Fruit fly (Drosophila melanogaster): Measurements from ENCODE around the gene CG14913.

DNA sequence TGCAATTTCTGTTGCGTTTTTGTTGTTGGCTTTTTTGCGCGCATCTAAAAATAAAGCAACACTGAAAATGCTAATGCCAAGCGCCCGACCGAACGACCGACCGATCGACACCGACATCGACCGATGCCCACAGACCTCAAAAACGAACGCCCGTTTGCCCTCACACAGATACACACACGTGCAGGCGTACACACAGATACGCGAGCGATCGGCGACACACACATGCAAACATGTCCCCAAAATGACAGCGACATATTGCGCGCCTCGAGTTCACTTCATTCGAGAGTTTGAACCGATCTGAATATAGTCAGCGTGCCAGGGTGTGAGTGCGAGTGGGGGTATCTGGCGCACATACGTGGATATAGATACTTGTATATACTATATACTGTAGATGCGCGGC is 44.4 kb downstream of the CG14913 start:
- no peak for TF ChIP-seq kay (GFP tag; ENCODE audit: borderline replicate concordance)
- TF ChIP-seq CG11617 (GFP tag; optimal IDR thresholded peaks at IDR 0.05): no peak
- TF ChIP-seq toe (GFP tag; optimal IDR thresholded peaks at IDR 0.05): no peak
- no peak for TF ChIP-seq cic (GFP tag; optimal IDR thresholded peaks at IDR 0.05)
- TF ChIP-seq pad (GFP tag; optimal IDR thresholded peaks at IDR 0.05): no peak
- no peak for TF ChIP-seq Clk (GFP tag; optimal IDR thresholded peaks at IDR 0.05)
- TF ChIP-seq CG33017 (tag; optimal IDR thresholded peaks at IDR 0.05): no peak
- TF ChIP-seq tj (GFP tag; optimal IDR thresholded peaks at IDR 0.05): no peak
- no peak for TF ChIP-seq Hr96 (GFP tag; optimal IDR thresholded peaks at IDR 0.05)
- TF ChIP-seq CG7045 (GFP tag; optimal IDR thresholded peaks at IDR 0.05): no peak

Measured in whole organism, adult.